Worm (Caenorhabditis elegans): ENCODE results near the gene B0464.9.

The B0464.9 gene

DNA sequence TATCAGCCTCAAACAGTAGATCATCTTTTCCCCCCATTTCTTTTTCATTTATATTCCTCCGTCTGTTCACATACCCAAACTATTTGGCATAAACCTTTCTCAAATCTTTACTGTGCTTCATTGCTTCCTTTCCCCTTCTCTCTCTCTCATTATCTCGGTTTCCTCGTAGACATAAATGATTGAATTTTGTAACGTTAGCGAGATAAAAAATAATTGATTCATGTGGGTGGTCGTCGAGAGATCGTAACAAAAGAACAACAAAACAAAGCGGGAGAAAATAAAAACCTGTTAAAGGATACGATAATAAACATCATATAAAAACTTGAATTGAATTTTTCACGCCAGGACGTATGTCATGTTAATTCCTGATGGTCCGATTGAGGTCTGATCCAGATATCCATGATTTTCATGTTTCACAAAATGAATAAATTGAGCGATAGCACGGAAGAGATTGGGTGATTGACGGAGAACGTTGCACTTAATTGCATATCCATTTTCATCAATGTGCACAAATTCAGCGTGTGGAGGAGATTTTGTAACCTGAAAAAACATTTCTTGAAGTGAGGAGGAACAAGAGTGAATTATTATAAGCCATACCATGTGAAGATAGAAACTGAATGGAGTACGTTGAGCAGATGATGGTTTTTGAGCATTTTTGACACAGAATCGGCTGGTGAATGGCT is 2.6 kb upstream of the B0464.9 start:
- TF ChIP-seq ref-1 (GFP tag; conservative IDR thresholded peaks at IDR 0.05), result no peak
- TF ChIP-seq cog-1 (tag; optimal IDR thresholded peaks at IDR 0.05), result no peak
- no peak for TF ChIP-seq T22C8.4 (GFP tag; IDR thresholded peaks at IDR 0.05)
- TF ChIP-seq med-1 (GFP tag; optimal IDR thresholded peaks at IDR 0.05; ENCODE audit: insufficient read depth), result peak; percentile 5
- no peak for TF ChIP-seq flt-1 (GFP tag; IDR thresholded peaks at IDR 0.05)
- no peak for TF ChIP-seq ztf-23 (GFP tag; IDR thresholded peaks at IDR 0.05)

DNA sequence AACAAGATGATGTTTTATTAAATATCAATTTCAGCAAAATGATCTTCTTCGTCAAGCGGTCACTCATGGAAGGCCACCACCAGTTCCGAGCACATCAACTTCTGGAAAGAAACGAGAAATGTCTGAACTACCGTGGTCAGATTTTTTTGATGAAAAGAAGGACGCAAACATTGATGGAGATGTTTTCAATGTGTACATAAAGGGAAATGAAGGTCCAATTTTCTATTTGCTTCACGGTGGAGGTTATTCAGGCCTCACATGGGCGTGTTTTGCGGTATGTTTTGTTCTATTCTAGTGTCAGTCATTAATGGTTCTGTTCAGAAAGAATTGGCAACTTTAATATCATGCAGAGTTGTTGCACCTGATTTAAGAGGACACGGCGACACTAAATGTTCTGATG is 298 bp downstream of the B0464.9 start, which contains the start of gene B0464.6:
TSS of gene B0464.6 (minus strand) at position 101 of the 400 bp plus-strand sequence.
- no peak for TF ChIP-seq ref-1 (GFP tag; conservative IDR thresholded peaks at IDR 0.05)
- TF ChIP-seq tab-1 (GFP tag; IDR thresholded peaks at IDR 0.05), result no peak
- no peak for TF ChIP-seq klf-2 (GFP tag; conservative IDR thresholded peaks at IDR 0.05)
- no peak for TF ChIP-seq med-1 (GFP tag; optimal IDR thresholded peaks at IDR 0.05; ENCODE audit: insufficient read depth)
- no peak for TF ChIP-seq T22C8.4 (GFP tag; IDR thresholded peaks at IDR 0.05)
- TF ChIP-seq ztf-29 (GFP tag; IDR thresholded peaks at IDR 0.05), result no peak
- TF ChIP-seq flt-1 (GFP tag; IDR thresholded peaks at IDR 0.05), result no peak
- TF ChIP-seq cog-1 (tag; optimal IDR thresholded peaks at IDR 0.05), result no peak
- no peak for TF ChIP-seq ztf-23 (GFP tag; IDR thresholded peaks at IDR 0.05)

ce11 chrIII:9467095-9467494 is 1.5 kb downstream of the B0464.9 start, which contains the start of gene baf-1:
baf-1 (plus strand) TSS chrIII:9467464.
- no peak for TF ChIP-seq flt-1 (GFP tag; IDR thresholded peaks at IDR 0.05)
- peak; percentile 34; the same call in 1 of the 2 replicates for TF ChIP-seq T22C8.4 (GFP tag; IDR thresholded peaks at IDR 0.05)

DNA sequence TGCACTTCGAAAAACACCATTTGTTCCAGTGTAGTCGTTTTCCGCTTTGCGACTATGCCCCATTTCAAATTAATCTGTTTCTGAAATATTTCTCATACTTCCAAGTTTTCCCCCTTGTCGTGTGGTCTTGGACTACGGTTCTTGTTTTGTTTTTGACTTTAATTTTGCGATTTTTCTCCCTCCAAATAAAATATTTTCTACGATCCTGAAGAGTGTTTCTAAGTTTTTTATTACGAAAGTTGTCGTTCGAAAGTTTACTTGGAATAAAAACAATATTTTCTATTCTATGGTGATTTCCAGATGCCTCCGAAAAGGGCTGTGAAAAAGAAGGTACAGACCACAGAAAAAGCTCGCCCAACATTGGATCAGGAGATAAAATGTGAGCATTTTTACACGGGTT is 2.3 kb downstream of the B0464.9 start, which contains the start of gene tag-342:
TSS of gene tag-342 (plus strand) at position 301 of the 400 bp plus-strand sequence.
- TF ChIP-seq cog-1 (tag; optimal IDR thresholded peaks at IDR 0.05), result no peak
- no peak for TF ChIP-seq ztf-23 (GFP tag; IDR thresholded peaks at IDR 0.05)
- TF ChIP-seq klf-2 (GFP tag; conservative IDR thresholded peaks at IDR 0.05), result no peak
- TF ChIP-seq ref-1 (GFP tag; conservative IDR thresholded peaks at IDR 0.05), result no peak
- no peak for TF ChIP-seq flt-1 (GFP tag; IDR thresholded peaks at IDR 0.05)
- no peak for TF ChIP-seq T22C8.4 (GFP tag; IDR thresholded peaks at IDR 0.05)
- TF ChIP-seq med-1 (GFP tag; optimal IDR thresholded peaks at IDR 0.05; ENCODE audit: insufficient read depth), result no peak
- no peak for TF ChIP-seq tab-1 (GFP tag; IDR thresholded peaks at IDR 0.05)
- TF ChIP-seq ztf-29 (GFP tag; IDR thresholded peaks at IDR 0.05), result no peak

ce11 chrIII:9471996-9472395 is 6.4 kb downstream of the B0464.9 start:
- no peak for TF ChIP-seq ztf-29 (GFP tag; IDR thresholded peaks at IDR 0.05)
- TF ChIP-seq klf-2 (GFP tag; conservative IDR thresholded peaks at IDR 0.05), result no peak
- no peak for TF ChIP-seq tab-1 (GFP tag; IDR thresholded peaks at IDR 0.05)
- no peak for TF ChIP-seq cog-1 (tag; optimal IDR thresholded peaks at IDR 0.05)
- no peak for TF ChIP-seq flt-1 (GFP tag; IDR thresholded peaks at IDR 0.05)
- no peak for TF ChIP-seq ztf-23 (GFP tag; IDR thresholded peaks at IDR 0.05)
- TF ChIP-seq med-1 (GFP tag; optimal IDR thresholded peaks at IDR 0.05; ENCODE audit: insufficient read depth), result no peak

DNA sequence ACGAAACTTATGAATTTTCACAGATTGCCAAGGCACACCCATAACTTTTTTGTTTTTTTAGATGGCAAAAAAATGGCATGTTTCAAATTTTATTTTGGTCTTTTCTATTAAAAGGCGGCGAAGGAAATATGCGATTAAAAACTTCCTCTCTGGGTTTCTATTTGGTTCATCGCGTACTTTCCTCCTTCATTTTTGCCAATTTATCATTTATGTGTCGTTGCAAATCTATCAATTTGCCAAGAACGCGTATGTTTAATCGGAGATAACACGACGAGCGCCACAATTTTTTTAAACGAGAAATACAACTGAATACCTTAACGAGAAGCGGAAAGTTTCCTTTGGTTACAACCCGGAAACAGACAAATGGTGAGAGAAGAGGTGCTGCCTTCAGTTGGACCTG is 6.9 kb downstream of the B0464.9 start:
- TF ChIP-seq ztf-29 (GFP tag; IDR thresholded peaks at IDR 0.05) (no peak), tab-1 (GFP tag; IDR thresholded peaks at IDR 0.05) (no peak), ref-1 (GFP tag; conservative IDR thresholded peaks at IDR 0.05) (no peak), cog-1 (tag; optimal IDR thresholded peaks at IDR 0.05) (no peak), ztf-23 (GFP tag; IDR thresholded peaks at IDR 0.05) (no peak), T22C8.4 (GFP tag; IDR thresholded peaks at IDR 0.05) (no peak), med-1 (GFP tag; optimal IDR thresholded peaks at IDR 0.05; ENCODE audit: insufficient read depth) (no peak), flt-1 (GFP tag; IDR thresholded peaks at IDR 0.05) (no peak), klf-2 (GFP tag; conservative IDR thresholded peaks at IDR 0.05) (no peak)

ce11 chrIII:9474501-9474900 is 8.9 kb downstream of the B0464.9 start:
- TF ChIP-seq ref-1 (GFP tag; conservative IDR thresholded peaks at IDR 0.05), result no peak
- no peak for TF ChIP-seq tab-1 (GFP tag; IDR thresholded peaks at IDR 0.05)
- no peak for TF ChIP-seq klf-2 (GFP tag; conservative IDR thresholded peaks at IDR 0.05)
- TF ChIP-seq med-1 (GFP tag; optimal IDR thresholded peaks at IDR 0.05; ENCODE audit: insufficient read depth), result no peak
- TF ChIP-seq ztf-29 (GFP tag; IDR thresholded peaks at IDR 0.05), result no peak
- no peak for TF ChIP-seq ztf-23 (GFP tag; IDR thresholded peaks at IDR 0.05)
- no peak for TF ChIP-seq T22C8.4 (GFP tag; IDR thresholded peaks at IDR 0.05)
- no peak for TF ChIP-seq cog-1 (tag; optimal IDR thresholded peaks at IDR 0.05)
- TF ChIP-seq flt-1 (GFP tag; IDR thresholded peaks at IDR 0.05), result no peak

DNA sequence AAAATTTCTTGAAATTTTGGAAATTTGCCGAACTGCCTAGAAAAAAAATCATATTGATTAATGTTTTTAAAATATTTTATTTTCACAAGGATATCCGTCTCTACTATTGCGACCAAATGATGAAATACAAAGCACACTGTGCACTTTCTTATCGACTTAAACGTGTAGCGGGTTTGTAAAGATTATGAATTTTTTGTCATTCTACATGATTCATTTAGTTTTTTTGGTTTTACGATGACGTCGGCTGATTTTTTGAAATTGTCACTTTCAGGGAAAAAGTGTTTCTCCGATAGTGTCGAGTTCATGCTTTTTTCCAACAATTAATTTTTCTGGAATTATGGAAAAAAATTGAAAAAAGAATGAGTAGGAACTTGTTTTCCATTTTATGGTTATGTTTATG is 11.0 kb downstream of the B0464.9 start:
- TF ChIP-seq ref-1 (GFP tag; conservative IDR thresholded peaks at IDR 0.05), result no peak
- TF ChIP-seq flt-1 (GFP tag; IDR thresholded peaks at IDR 0.05), result no peak
- no peak for TF ChIP-seq ztf-29 (GFP tag; IDR thresholded peaks at IDR 0.05)
- no peak for TF ChIP-seq ztf-23 (GFP tag; IDR thresholded peaks at IDR 0.05)
- TF ChIP-seq T22C8.4 (GFP tag; IDR thresholded peaks at IDR 0.05), result no peak
- TF ChIP-seq klf-2 (GFP tag; conservative IDR thresholded peaks at IDR 0.05), result no peak
- TF ChIP-seq med-1 (GFP tag; optimal IDR thresholded peaks at IDR 0.05; ENCODE audit: insufficient read depth), result no peak
- TF ChIP-seq cog-1 (tag; optimal IDR thresholded peaks at IDR 0.05), result no peak
- TF ChIP-seq tab-1 (GFP tag; IDR thresholded peaks at IDR 0.05), result no peak

ce11 chrIII:9482423-9482993 is 16.9 kb downstream of the B0464.9 start:
- TF ChIP-seq med-1 (GFP tag; optimal IDR thresholded peaks at IDR 0.05; ENCODE audit: insufficient read depth) (no peak), cog-1 (tag; optimal IDR thresholded peaks at IDR 0.05) (no peak), ref-1 (GFP tag; conservative IDR thresholded peaks at IDR 0.05) (no peak), ztf-23 (GFP tag; IDR thresholded peaks at IDR 0.05) (no peak), T22C8.4 (GFP tag; IDR thresholded peaks at IDR 0.05) (no peak), flt-1 (GFP tag; IDR thresholded peaks at IDR 0.05) (no peak), ztf-29 (GFP tag; IDR thresholded peaks at IDR 0.05) (no peak), tab-1 (GFP tag; IDR thresholded peaks at IDR 0.05) (no peak), klf-2 (GFP tag; conservative IDR thresholded peaks at IDR 0.05) (no peak)
